Worm (Caenorhabditis elegans) whole organism, L3 larva: ENCODE measurements around the gene eat-4.

Experiments used
- ceh-82 ChIP-seq: fragments of 150-350 bp; optimal IDR thresholded peaks from 2 replicates; lab custom pipeline; 2014; ENCODE audit warnings: missing biosample characterization, missing genetic modification characterization
- daf-12 ChIP-seq: fragments of 150-350 bp; optimal IDR thresholded peaks from 2 replicates; lab custom pipeline; 2014; ENCODE audit warnings: missing biosample characterization, missing genetic modification reagents, missing genetic modification characterization
- fkh-2 ChIP-seq: fragments of 150-350 bp; optimal IDR thresholded peaks from 2 replicates; lab custom pipeline; 2014; ENCODE audit warnings: missing biosample characterization, missing genetic modification reagents, missing genetic modification characterization
- fos-1 ChIP-seq: fragments of 150-350 bp; optimal IDR thresholded peaks from 2 replicates; lab custom pipeline; 2014; ENCODE audit warnings: missing biosample characterization, missing genetic modification characterization
- nhr-11 ChIP-seq: fragments of 150-350 bp; optimal IDR thresholded peaks from 2 replicates; lab custom pipeline; 2014; ENCODE audit warnings: missing biosample characterization, missing genetic modification characterization
- nhr-25 ChIP-seq: sonication (generic microtip); optimal IDR thresholded peaks from 2 replicates; lab custom pipeline; 2017; ENCODE audit warnings: missing biosample characterization, missing genetic modification characterization
- pha-4 ChIP-seq: fragments of 150-350 bp; optimal IDR thresholded peaks from 2 replicates; lab custom pipeline; 2014; ENCODE audit warnings: missing biosample characterization, missing genetic modification reagents, missing genetic modification characterization
- snpc-4 ChIP-seq: fragments of 150-350 bp; optimal IDR thresholded peaks from 2 replicates; lab custom pipeline; 2014; ENCODE audit warnings: missing biosample characterization, missing genetic modification characterization
- unc-62 ChIP-seq: fragments of 150-350 bp; sonication (generic microtip); optimal IDR thresholded peaks from 4 replicates; lab custom pipeline; 2014; ENCODE audit warnings: missing biosample characterization, missing genetic modification reagents, missing genetic modification characterization
- zag-1 ChIP-seq: fragments of 150-350 bp; optimal IDR thresholded peaks from 2 replicates; lab custom pipeline; 2014; ENCODE audit warnings: missing biosample characterization, missing genetic modification characterization
- ztf-4 ChIP-seq: fragments of 150-350 bp; optimal IDR thresholded peaks from 2 replicates; lab custom pipeline; 2014; ENCODE audit warnings: missing biosample characterization, missing genetic modification characterization

DNA sequence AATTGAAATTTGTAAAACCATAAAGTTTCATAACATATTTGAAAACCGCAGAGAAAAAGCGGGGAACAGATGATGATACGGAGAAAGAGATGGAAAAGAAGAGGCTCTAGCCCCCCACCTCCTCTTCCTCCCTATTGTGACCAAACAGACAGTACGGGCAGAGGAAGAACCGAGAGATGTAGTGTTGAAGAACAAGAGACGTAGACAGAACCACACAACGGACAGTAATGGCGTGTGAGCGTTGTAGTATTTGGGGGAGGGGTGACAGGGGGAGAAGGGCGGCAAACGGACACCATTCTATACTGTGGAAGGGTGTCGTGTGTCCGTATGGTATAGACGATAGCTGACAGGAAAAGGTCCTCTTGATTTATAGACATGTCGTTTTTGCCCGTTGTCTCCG is 39.3 kb downstream of the eat-4 start:
- no peak for TF ChIP-seq pha-4
- no peak for TF ChIP-seq nhr-11 (tag; lab: Kevin White, UChicago)
- TF ChIP-seq nhr-25 (tag; lab: Kevin White, UChicago): no peak
- TF ChIP-seq snpc-4: no peak
- no peak for TF ChIP-seq fos-1 (tag; lab: Kevin White, UChicago)
- no peak for TF ChIP-seq zag-1
- TF ChIP-seq ceh-82 (tag; lab: Kevin White, UChicago): no peak
- TF ChIP-seq unc-62 (GFP tag; lab: Kevin White, UChicago): no peak
- TF ChIP-seq fkh-2 (tag; lab: Kevin White, UChicago): no peak
- TF ChIP-seq daf-12 (tag; lab: Kevin White, UChicago): no peak
- no peak for TF ChIP-seq ztf-4 (tag; lab: Kevin White, UChicago)
